Worm (Caenorhabditis elegans) whole organism, young adult: ENCODE data around the gene gpx-7.

Source experiments
- D2030.7 ChIP-seq: fragments of 200-800 bp; sonication (Bioruptor generic); IDR thresholded peaks from 2 replicates; pipeline ENCODE4 v1.3.6; 2022; ENCODE audit warnings: missing genetic modification reagents, missing genetic modification characterization, missing compliant biosample characterization
- F22D6.2 ChIP-seq: sonication (generic microtip); optimal IDR thresholded peaks from 2 replicates; lab custom pipeline; 2016; ENCODE audit warnings: mild to moderate bottlenecking, missing genetic modification characterization, missing compliant biosample characterization
- madf-3 ChIP-seq: fragments of 200-800 bp; sonication (Bioruptor generic); IDR thresholded peaks from 2 replicates; pipeline ENCODE4 v1.3.6; 2022; ENCODE audit warnings: missing genetic modification reagents, missing genetic modification characterization, missing compliant biosample characterization
- madf-8 ChIP-seq: fragments of 200-800 bp; sonication (Bioruptor generic); conservative IDR thresholded peaks from 2 replicates; pipeline ENCODE4 v1.3.6; 2022; ENCODE audit warnings: missing genetic modification reagents, missing genetic modification characterization, missing compliant biosample characterization
- nhr-90 ChIP-seq: sonication (generic microtip); optimal IDR thresholded peaks from 2 replicates; lab custom pipeline; 2016; ENCODE audit warnings: missing genotype, mild to moderate bottlenecking, missing genetic modification characterization, missing compliant biosample characterization
- ztf-25 ChIP-seq: fragments of 200-800 bp; sonication (Bioruptor generic); IDR thresholded peaks from 2 replicates; pipeline ENCODE4 v1.3.6; 2022; ENCODE audit warnings: missing genetic modification reagents, missing genetic modification characterization, missing compliant biosample characterization

DNA sequence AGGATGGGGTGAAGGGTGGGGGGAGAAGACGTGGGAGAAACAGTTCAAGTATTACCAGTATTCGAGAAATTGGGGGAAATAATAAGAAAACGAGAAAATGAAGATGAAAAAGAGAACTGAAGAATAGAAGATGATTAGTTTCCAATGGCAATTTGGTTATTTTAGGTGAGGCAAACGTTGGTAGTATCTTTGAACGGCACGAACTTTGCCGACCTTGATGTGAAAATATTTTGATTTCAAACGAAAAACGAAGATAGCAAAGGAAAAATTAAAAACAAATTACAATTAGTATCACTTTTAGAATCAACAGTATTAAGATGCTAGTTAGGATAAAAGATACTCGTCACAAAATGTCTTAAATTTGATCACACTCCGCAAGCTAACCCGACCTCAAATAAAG is 34.5 kb upstream of the gpx-7 start, which contains the start of gene sul-3:
- no peak for TF ChIP-seq nhr-90 (tag; lab: Kevin White, UChicago)
- TF ChIP-seq F22D6.2 (tag; lab: Kevin White, UChicago), result no peak
- TF ChIP-seq madf-3 (GFP tag; lab: Robert Waterston, UW), result no peak
- TF ChIP-seq D2030.7 (GFP tag; lab: Robert Waterston, UW), result no peak
- no peak for TF ChIP-seq ztf-25 (GFP tag; lab: Robert Waterston, UW)
- no peak for TF ChIP-seq madf-8 (GFP tag; lab: Robert Waterston, UW)
